Worm (Caenorhabditis elegans) whole organism, midembryonic: Measurements from ENCODE around the gene Y66A7A.4.

ENCODE experiments used
- ref-1 ChIP-seq: fragments of 200-800 bp; sonication (Bioruptor generic); conservative IDR thresholded peaks from 2 replicates; pipeline ENCODE4 v1.3.6; 2022; ENCODE audit warnings: missing genetic modification reagents, missing genetic modification characterization, missing compliant biosample characterization
- tab-1 ChIP-seq: fragments of 200-800 bp; sonication (Bioruptor generic); IDR thresholded peaks from 2 replicates; pipeline ENCODE4 v1.3.6; 2022; ENCODE audit warnings: missing genetic modification characterization, missing compliant biosample characterization
- ztf-29 ChIP-seq: fragments of 200-800 bp; sonication (Bioruptor generic); IDR thresholded peaks from 2 replicates; pipeline ENCODE4 v1.3.6; 2022; ENCODE audit warnings: missing genetic modification reagents, missing genetic modification characterization, missing compliant biosample characterization

- no peak for TF ChIP-seq tab-1 (GFP tag; lab: Robert Waterston, UW)
- TF ChIP-seq ztf-29 (GFP tag; lab: Robert Waterston, UW), result no peak
- TF ChIP-seq ref-1 (GFP tag; lab: Robert Waterston, UW), result no peak
These were observed 2.8 kb upstream of the Y66A7A.4 start, which contains the start of gene Y66D12A.30 for ce11 chrIII:11609568-11609967.
